Fruit fly (Drosophila melanogaster): ENCODE results near the gene Plc21C.

dm6 chr2L:305646-306045 is at the start of gene Plc21C:
- TF ChIP-seq insv (optimal IDR thresholded peaks at IDR 0.05), result no peak
- no peak for TF ChIP-seq Myc (optimal IDR thresholded peaks at IDR 0.05)
- TF ChIP-seq ttk (optimal IDR thresholded peaks at IDR 0.05), result no peak
